Fruit fly (Drosophila melanogaster) whole organism, prepupa: ENCODE measurements around the gene CG33635.

Source experiments
- Blimp-1 ChIP-seq: fragments of 200-800 bp; sonication (Bioruptor generic); optimal IDR thresholded peaks from 3 replicates; lab custom pipeline; 2017; ENCODE audit warnings: missing biosample characterization, missing genetic modification characterization, mild to moderate bottlenecking, moderate library complexity, missing genetic modification reagents
- CG10631 ChIP-seq: fragments of 200-800 bp; sonication (Bioruptor generic); optimal IDR thresholded peaks from 2 replicates; lab custom pipeline; 2016; ENCODE audit warnings: missing biosample characterization, missing genetic modification characterization
- CG11294 ChIP-seq: fragments of 200-800 bp; sonication (Bioruptor generic); IDR thresholded peaks from 2 replicates; pipeline ENCODE4 v1.3.6; 2022; ENCODE audit warnings: missing biosample characterization, missing genetic modification characterization
- CG11762 ChIP-seq: fragments of 200-800 bp; sonication (Bioruptor generic); optimal IDR thresholded peaks from 3 replicates; lab custom pipeline; 2016; ENCODE audit warnings: missing biosample characterization, missing genetic modification characterization; ENCODE audit not compliant: insufficient read depth
- CG11902 ChIP-seq: fragments of 200-800 bp; sonication (Bioruptor generic); optimal IDR thresholded peaks from 3 replicates; lab custom pipeline; 2016; ENCODE audit warnings: missing biosample characterization, missing genetic modification characterization
- CG16779 ChIP-seq: fragments of 200-800 bp; sonication (Bioruptor generic); optimal IDR thresholded peaks from 3 replicates; lab custom pipeline; 2017; ENCODE audit warnings: missing biosample characterization, mild to moderate bottlenecking, missing genetic modification characterization
- CG3032 ChIP-seq: fragments of 200-800 bp; optimal IDR thresholded peaks from 2 replicates; lab custom pipeline; 2019; ENCODE audit warnings: missing biosample characterization, mild to moderate bottlenecking, missing genetic modification characterization, moderate library complexity
- CG3919 ChIP-seq: fragments of 200-800 bp; sonication (Bioruptor generic); optimal IDR thresholded peaks from 3 replicates; lab custom pipeline; 2016; ENCODE audit warnings: missing biosample characterization, missing genetic modification characterization
- CG4318 ChIP-seq: fragments of 200-800 bp; sonication (Bioruptor generic); optimal IDR thresholded peaks from 3 replicates; lab custom pipeline; 2017; ENCODE audit warnings: missing biosample characterization, mild to moderate bottlenecking, missing genetic modification characterization
- CG6163 ChIP-seq: fragments of 200-800 bp; sonication (Bioruptor generic); IDR thresholded peaks from 3 replicates; pipeline ENCODE4 v1.3.6; 2022; ENCODE audit warnings: missing biosample characterization, missing genetic modification characterization
- CG6276 ChIP-seq: fragments of 200-800 bp; sonication (Bioruptor generic); optimal IDR thresholded peaks from 2 replicates; lab custom pipeline; 2017; ENCODE audit warnings: missing biosample characterization, mild to moderate bottlenecking, missing genetic modification characterization
- CG6808 ChIP-seq: fragments of 200-800 bp; sonication (Bioruptor generic); optimal IDR thresholded peaks from 3 replicates; lab custom pipeline; 2017; ENCODE audit warnings: missing biosample characterization, missing genetic modification characterization, mild to moderate bottlenecking, moderate library complexity, missing genetic modification reagents
- CG7368 ChIP-seq: fragments of 200-800 bp; sonication (Bioruptor generic); optimal IDR thresholded peaks from 3 replicates; lab custom pipeline; 2016; ENCODE audit warnings: missing biosample characterization, missing genetic modification characterization
- CG8119 ChIP-seq: fragments of 200-800 bp; sonication (Bioruptor generic); IDR thresholded peaks from 3 replicates; pipeline ENCODE4 v1.3.6; 2022; ENCODE audit warnings: missing biosample characterization, missing genetic modification characterization
- CG8319 ChIP-seq: fragments of 200-800 bp; sonication (Bioruptor generic); optimal IDR thresholded peaks from 3 replicates; lab custom pipeline; 2016; ENCODE audit warnings: missing biosample characterization, missing genetic modification characterization
- CG8632 ChIP-seq: fragments of 200-800 bp; sonication (Bioruptor generic); optimal IDR thresholded peaks from 3 replicates; lab custom pipeline; 2016; ENCODE audit warnings: missing biosample characterization, missing genetic modification characterization
- Eip75B ChIP-seq: fragments of 200-800 bp; sonication (Bioruptor generic); optimal IDR thresholded peaks from 3 replicates; lab custom pipeline; 2016; ENCODE audit warnings: missing biosample characterization, missing genetic modification characterization
- Eip78C ChIP-seq: fragments of 200-800 bp; sonication (Bioruptor generic); peaks from one replicate; lab custom pipeline; 2016; ENCODE audit warnings: missing biosample characterization, missing genetic modification characterization
- Ets21C ChIP-seq: fragments of 200-800 bp; sonication (Bioruptor generic); optimal IDR thresholded peaks from 3 replicates; lab custom pipeline; 2016; ENCODE audit warnings: missing biosample characterization, missing genetic modification characterization
- Gug ChIP-seq: fragments of 200-800 bp; sonication (Bioruptor generic); IDR thresholded peaks from 2 replicates; pipeline ENCODE4 v1.3.6; 2022; ENCODE audit warnings: missing biosample characterization, missing genetic modification characterization
- Hr38 ChIP-seq: sonication (Bioruptor generic); optimal IDR thresholded peaks from 2 replicates; lab custom pipeline; 2016; ENCODE audit warnings: missing biosample characterization, missing genetic modification characterization
- Hr4 ChIP-seq: fragments of 200-800 bp; sonication (Bioruptor generic); optimal IDR thresholded peaks from 3 replicates; lab custom pipeline; 2016; ENCODE audit warnings: missing biosample characterization, missing genetic modification characterization
- Lpt ChIP-seq: fragments of 200-800 bp; sonication (Bioruptor generic); optimal IDR thresholded peaks from 3 replicates; lab custom pipeline; 2016; ENCODE audit warnings: missing biosample characterization, missing genetic modification characterization
- Met ChIP-seq: fragments of 200-800 bp; sonication (Bioruptor generic); optimal IDR thresholded peaks from 3 replicates; lab custom pipeline; 2016; ENCODE audit warnings: missing biosample characterization, missing genetic modification characterization
- OdsH ChIP-seq: fragments of 200-800 bp; sonication (Bioruptor generic); optimal IDR thresholded peaks from 3 replicates; lab custom pipeline; 2016; ENCODE audit warnings: missing biosample characterization, missing genetic modification characterization
- Sox14 ChIP-seq: fragments of 200-800 bp; sonication (Bioruptor generic); optimal IDR thresholded peaks from 3 replicates; lab custom pipeline; 2016; ENCODE audit warnings: missing biosample characterization, missing genetic modification characterization
- achi ChIP-seq: fragments of 200-800 bp; sonication (Bioruptor generic); optimal IDR thresholded peaks from 3 replicates; lab custom pipeline; 2016; ENCODE audit warnings: missing biosample characterization, missing genetic modification characterization
- acj6 ChIP-seq: fragments of 200-800 bp; sonication (Bioruptor generic); optimal IDR thresholded peaks from 3 replicates; lab custom pipeline; 2016; ENCODE audit warnings: missing biosample characterization, missing genetic modification characterization
- cyc ChIP-seq: fragments of 200-800 bp; sonication (Bioruptor generic); optimal IDR thresholded peaks from 3 replicates; lab custom pipeline; 2016; ENCODE audit warnings: missing biosample characterization, missing genetic modification characterization
- dsx ChIP-seq: fragments of 200-800 bp; optimal IDR thresholded peaks from 3 replicates; lab custom pipeline; 2019; ENCODE audit warnings: missing biosample characterization, mild to moderate bottlenecking, missing genetic modification characterization, moderate library complexity; ENCODE audit not compliant: poor library complexity, severe bottlenecking
- fd59A ChIP-seq: fragments of 200-800 bp; sonication (Bioruptor generic); optimal IDR thresholded peaks from 2 replicates; lab custom pipeline; 2017; ENCODE audit warnings: missing biosample characterization, mild to moderate bottlenecking, missing genetic modification characterization, missing genetic modification reagents
- fd85E ChIP-seq: fragments of 200-800 bp; sonication (Bioruptor generic); optimal IDR thresholded peaks from 3 replicates; lab custom pipeline; 2016; ENCODE audit warnings: missing biosample characterization, missing genetic modification characterization
- fkh ChIP-seq: fragments of 200-800 bp; sonication (Bioruptor generic); optimal IDR thresholded peaks from 3 replicates; lab custom pipeline; 2017; ENCODE audit warnings: missing biosample characterization, mild to moderate bottlenecking, missing genetic modification characterization, moderate library complexity
- lz ChIP-seq: fragments of 200-800 bp; sonication (Bioruptor generic); optimal IDR thresholded peaks from 3 replicates; lab custom pipeline; 2016; ENCODE audit warnings: missing biosample characterization, missing genetic modification characterization
- net ChIP-seq: fragments of 200-800 bp; sonication (Bioruptor generic); optimal IDR thresholded peaks from 3 replicates; lab custom pipeline; 2016; ENCODE audit warnings: missing biosample characterization, missing genetic modification characterization
- svp ChIP-seq: fragments of 200-800 bp; sonication (Bioruptor generic); peaks from one replicate; lab custom pipeline; 2016; ENCODE audit warnings: missing biosample characterization, missing genetic modification characterization
- topi ChIP-seq: fragments of 200-800 bp; sonication (Bioruptor generic); optimal IDR thresholded peaks from 3 replicates; lab custom pipeline; 2016; ENCODE audit warnings: missing biosample characterization, missing genetic modification characterization
- vri ChIP-seq: fragments of 200-800 bp; sonication (Bioruptor generic); optimal IDR thresholded peaks from 3 replicates; lab custom pipeline; 2016; ENCODE audit warnings: missing biosample characterization, mild to moderate bottlenecking, missing genetic modification characterization

The CG33635 gene

dm6 chr2L:128296-128715, 30.2 kb downstream of the CG33635 start (continued):
- TF ChIP-seq OdsH (no peak), acj6 (no peak), achi (GFP tag; lab: Kevin White, UChicago) (no peak), CG6276 (GFP tag; lab: Kevin White, UChicago) (no peak), topi (GFP tag; lab: Kevin White, UChicago) (no peak), CG8119 (0 out of 3 replicates have a peak, but pooled peaks have one; percentile 14), CG4318 (GFP tag; lab: Kevin White, UChicago) (no peak), Hr38 (GFP tag; lab: Kevin White, UChicago) (no peak), CG11902 (no peak), CG16779 (tag; lab: Kevin White, UChicago) (no peak), CG8319 (GFP tag; lab: Kevin White, UChicago) (no peak), CG3032 (no peak), vri (GFP tag; lab: Kevin White, UChicago) (no peak), Lpt (GFP tag; lab: Kevin White, UChicago) (no peak), CG10631 (no peak), CG7368 (GFP tag; lab: Kevin White, UChicago) (no peak), Blimp-1 (GFP tag; lab: Kevin White, UChicago) (no peak), Sox14 (GFP tag; lab: Kevin White, UChicago) (peak; percentile 85)

dm6 chr2L:125364-126252, 32.9 kb downstream of the CG33635 start:
- peak; percentile 7 for TF ChIP-seq fkh (GFP tag; lab: Kevin White, UChicago)
- TF ChIP-seq CG6276 (GFP tag; lab: Kevin White, UChicago), result peak; percentile 41
- no peak for TF ChIP-seq acj6
- TF ChIP-seq CG3919 (GFP tag; lab: Kevin White, UChicago), result no peak
- peak; percentile 60 for TF ChIP-seq Eip78C (GFP tag; lab: Kevin White, UChicago)
- peak; percentile 20 for TF ChIP-seq vri (GFP tag; lab: Kevin White, UChicago)
- peak; percentile 91 for TF ChIP-seq svp (GFP tag; lab: Kevin White, UChicago)
- no peak for TF ChIP-seq CG6163 (GFP tag; lab: Robert Waterston, UW)
- TF ChIP-seq, all 60 proteins: peak for 5

dm6 chr2L:123007-123327, 35.5 kb downstream of the CG33635 start:
- TF ChIP-seq Lpt (GFP tag; lab: Kevin White, UChicago) (no peak), CG10631 (no peak), CG8632 (GFP tag; lab: Kevin White, UChicago) (no peak), Eip75B (GFP tag; lab: Kevin White, UChicago) (no peak), svp (GFP tag; lab: Kevin White, UChicago) (no peak), CG11294 (GFP tag; lab: Robert Waterston, UW) (no peak), CG11902 (no peak), cyc (GFP tag; lab: Kevin White, UChicago) (no peak), CG6276 (GFP tag; lab: Kevin White, UChicago) (no peak)

- no peak for TF ChIP-seq CG3032
- peak; percentile 68 for TF ChIP-seq Eip78C (GFP tag; lab: Kevin White, UChicago)
These were observed 36.1 kb downstream of the CG33635 start for dm6 chr2L:122167-123006.

dm6 chr2L:121456-121831, 37.0 kb downstream of the CG33635 start, which contains the start of gene CG4822:
CG4822 (minus strand) TSS chr2L:121754.
- no peak for TF ChIP-seq CG11294 (GFP tag; lab: Robert Waterston, UW)
- peak; percentile 30 for TF ChIP-seq fkh (GFP tag; lab: Kevin White, UChicago)
- no peak for TF ChIP-seq Blimp-1 (GFP tag; lab: Kevin White, UChicago)
- no peak for TF ChIP-seq CG11902
- no peak for TF ChIP-seq Eip78C (GFP tag; lab: Kevin White, UChicago)
- TF ChIP-seq CG7368 (GFP tag; lab: Kevin White, UChicago), result no peak
- no peak for TF ChIP-seq CG10631
- TF ChIP-seq Gug, result no peak
- TF ChIP-seq CG3032, result no peak
- no peak for TF ChIP-seq CG6276 (GFP tag; lab: Kevin White, UChicago)
- no peak for TF ChIP-seq fd59A
- no peak for TF ChIP-seq Ets21C
- peak; percentile 61; the same call in 2 of the 3 replicates for TF ChIP-seq CG8119
- no peak for TF ChIP-seq Hr4
- TF ChIP-seq CG11762 (GFP tag; lab: Kevin White, UChicago), result no peak
- no peak for TF ChIP-seq acj6
- TF ChIP-seq topi (GFP tag; lab: Kevin White, UChicago), result no peak
- no peak for TF ChIP-seq net
- no peak for TF ChIP-seq lz (GFP tag; lab: Kevin White, UChicago)
- TF ChIP-seq Met (GFP tag; lab: Kevin White, UChicago), result no peak
- peak; percentile 80 for TF ChIP-seq Lpt (GFP tag; lab: Kevin White, UChicago)
- TF ChIP-seq fd85E (GFP tag; lab: Kevin White, UChicago), result no peak
- TF ChIP-seq CG6808, result no peak
- TF ChIP-seq OdsH, result no peak
- TF ChIP-seq dsx, result no peak
- peak; percentile 44 for TF ChIP-seq CG16779 (tag; lab: Kevin White, UChicago)
